Fruit fly (Drosophila melanogaster) whole organism: ENCODE measurements around the gene CG13685.

Experiments
- CG8478 ChIP-seq: fragments of >200 bp; optimal IDR thresholded peaks from 2 replicates; lab custom pipeline; 2018; ENCODE audit warnings: inconsistent platforms
- Dll ChIP-seq: fragments of >200 bp; optimal IDR thresholded peaks from 2 replicates; lab custom pipeline; 2017
- pan ChIP-seq: fragments of >200 bp; optimal IDR thresholded peaks from 2 replicates; lab custom pipeline; 2017
- psq ChIP-seq: fragments of >200 bp; optimal IDR thresholded peaks from 2 replicates; lab custom pipeline; 2017
- usp ChIP-seq: fragments of >200 bp; optimal IDR thresholded peaks from 2 replicates; lab custom pipeline; 2017; ENCODE audit warnings: missing biosample characterization, missing genetic modification characterization, mixed read lengths

DNA sequence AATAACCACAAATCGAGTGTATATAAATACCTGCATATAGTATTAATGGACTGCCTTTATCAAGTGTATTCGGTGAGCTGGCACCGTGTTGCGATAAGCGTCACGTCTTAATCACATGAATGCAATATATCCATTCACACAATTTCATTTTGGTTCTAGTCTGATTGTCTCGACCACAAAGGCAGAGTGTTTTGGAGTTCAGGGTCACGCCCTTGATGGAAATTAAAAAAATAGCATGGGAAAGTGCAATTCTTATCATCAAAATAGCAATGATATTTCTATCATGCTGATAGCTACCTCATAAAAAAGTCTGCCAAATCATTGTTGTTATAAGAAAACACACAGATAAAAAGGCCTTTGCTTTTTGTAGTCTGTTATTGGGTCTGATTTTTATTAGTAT lies 45.6 kb downstream of the CG13685 start:
- TF ChIP-seq psq (lab: Kevin White, UChicago) (no peak), Dll (no peak), CG8478 (lab: Kevin White, UChicago) (no peak), pan (no peak), usp (GFP tag; lab: Kevin White, UChicago) (no peak)
